Fruit fly (Drosophila melanogaster) whole organism, prepupa: ENCODE measurements around the gene ebd1.

ENCODE experiments used
- Blimp-1 ChIP-seq: fragments of 200-800 bp; sonication (Bioruptor generic); optimal IDR thresholded peaks from 3 replicates; lab custom pipeline; 2017; ENCODE audit warnings: missing biosample characterization, missing genetic modification characterization, mild to moderate bottlenecking, moderate library complexity, missing genetic modification reagents
- CG10631 ChIP-seq: fragments of 200-800 bp; sonication (Bioruptor generic); optimal IDR thresholded peaks from 2 replicates; lab custom pipeline; 2016; ENCODE audit warnings: missing biosample characterization, missing genetic modification characterization
- CG11294 ChIP-seq: fragments of 200-800 bp; sonication (Bioruptor generic); IDR thresholded peaks from 2 replicates; pipeline ENCODE4 v1.3.6; 2022; ENCODE audit warnings: missing biosample characterization, missing genetic modification characterization
- CG11762 ChIP-seq: fragments of 200-800 bp; sonication (Bioruptor generic); optimal IDR thresholded peaks from 3 replicates; lab custom pipeline; 2016; ENCODE audit warnings: missing biosample characterization, missing genetic modification characterization; ENCODE audit not compliant: insufficient read depth
- CG11902 ChIP-seq: fragments of 200-800 bp; sonication (Bioruptor generic); optimal IDR thresholded peaks from 3 replicates; lab custom pipeline; 2016; ENCODE audit warnings: missing biosample characterization, missing genetic modification characterization
- CG15336 ChIP-seq: fragments of 200-800 bp; sonication (Bioruptor generic); IDR thresholded peaks from 2 replicates; pipeline ENCODE4 v1.3.6; 2022; ENCODE audit warnings: missing biosample characterization, missing genetic modification characterization
- CG1621 ChIP-seq: fragments of 200-800 bp; sonication (Bioruptor generic); optimal IDR thresholded peaks from 3 replicates; lab custom pipeline; 2018; ENCODE audit warnings: missing biosample characterization, mild to moderate bottlenecking, missing genetic modification characterization
- CG3032 ChIP-seq: fragments of 200-800 bp; optimal IDR thresholded peaks from 2 replicates; lab custom pipeline; 2019; ENCODE audit warnings: missing biosample characterization, mild to moderate bottlenecking, missing genetic modification characterization, moderate library complexity
- CG34406 ChIP-seq: fragments of 200-800 bp; sonication (Bioruptor generic); optimal IDR thresholded peaks from 3 replicates; lab custom pipeline; 2016; ENCODE audit warnings: missing biosample characterization, missing genetic modification characterization
- CG3919 ChIP-seq: fragments of 200-800 bp; sonication (Bioruptor generic); optimal IDR thresholded peaks from 3 replicates; lab custom pipeline; 2016; ENCODE audit warnings: missing biosample characterization, missing genetic modification characterization
- CG6163 ChIP-seq: fragments of 200-800 bp; sonication (Bioruptor generic); IDR thresholded peaks from 3 replicates; pipeline ENCODE4 v1.3.6; 2022; ENCODE audit warnings: missing biosample characterization, missing genetic modification characterization
- CG6276 ChIP-seq: fragments of 200-800 bp; sonication (Bioruptor generic); optimal IDR thresholded peaks from 2 replicates; lab custom pipeline; 2017; ENCODE audit warnings: missing biosample characterization, mild to moderate bottlenecking, missing genetic modification characterization
- CG6808 ChIP-seq: fragments of 200-800 bp; sonication (Bioruptor generic); optimal IDR thresholded peaks from 3 replicates; lab custom pipeline; 2017; ENCODE audit warnings: missing biosample characterization, missing genetic modification characterization, mild to moderate bottlenecking, moderate library complexity, missing genetic modification reagents
- CG6854 ChIP-seq: fragments of 200-800 bp; sonication (Bioruptor generic); optimal IDR thresholded peaks from 2 replicates; lab custom pipeline; 2017; ENCODE audit warnings: missing biosample characterization, mild to moderate bottlenecking, missing genetic modification characterization
- CG8119 ChIP-seq: fragments of 200-800 bp; sonication (Bioruptor generic); IDR thresholded peaks from 3 replicates; pipeline ENCODE4 v1.3.6; 2022; ENCODE audit warnings: missing biosample characterization, missing genetic modification characterization
- CG8319 ChIP-seq: fragments of 200-800 bp; sonication (Bioruptor generic); optimal IDR thresholded peaks from 3 replicates; lab custom pipeline; 2016; ENCODE audit warnings: missing biosample characterization, missing genetic modification characterization
- Eip75B ChIP-seq: fragments of 200-800 bp; sonication (Bioruptor generic); optimal IDR thresholded peaks from 3 replicates; lab custom pipeline; 2016; ENCODE audit warnings: missing biosample characterization, missing genetic modification characterization
- Eip78C ChIP-seq: fragments of 200-800 bp; sonication (Bioruptor generic); peaks from one replicate; lab custom pipeline; 2016; ENCODE audit warnings: missing biosample characterization, missing genetic modification characterization
- Eip93F ChIP-seq: fragments of 200-800 bp; sonication (Bioruptor generic); optimal IDR thresholded peaks from 2 replicates; lab custom pipeline; 2016; ENCODE audit warnings: missing biosample characterization, mild to moderate bottlenecking, missing genetic modification characterization
- Ets21C ChIP-seq: fragments of 200-800 bp; sonication (Bioruptor generic); optimal IDR thresholded peaks from 3 replicates; lab custom pipeline; 2016; ENCODE audit warnings: missing biosample characterization, missing genetic modification characterization
- Ets96B ChIP-seq: fragments of 200-800 bp; optimal IDR thresholded peaks from 2 replicates; lab custom pipeline; 2019; ENCODE audit warnings: missing biosample characterization, mild to moderate bottlenecking, missing genetic modification characterization, moderate library complexity
- Gug ChIP-seq: fragments of 200-800 bp; sonication (Bioruptor generic); IDR thresholded peaks from 2 replicates; pipeline ENCODE4 v1.3.6; 2022; ENCODE audit warnings: missing biosample characterization, missing genetic modification characterization
- Hr38 ChIP-seq: sonication (Bioruptor generic); optimal IDR thresholded peaks from 2 replicates; lab custom pipeline; 2016; ENCODE audit warnings: missing biosample characterization, missing genetic modification characterization
- Hr39 ChIP-seq: fragments of 200-800 bp; sonication (Bioruptor generic); optimal IDR thresholded peaks from 2 replicates; lab custom pipeline; 2016; ENCODE audit warnings: missing biosample characterization, missing genetic modification characterization
- Hr4 ChIP-seq: fragments of 200-800 bp; sonication (Bioruptor generic); optimal IDR thresholded peaks from 3 replicates; lab custom pipeline; 2016; ENCODE audit warnings: missing biosample characterization, missing genetic modification characterization
- Lpt ChIP-seq: fragments of 200-800 bp; sonication (Bioruptor generic); optimal IDR thresholded peaks from 3 replicates; lab custom pipeline; 2016; ENCODE audit warnings: missing biosample characterization, missing genetic modification characterization
- Met ChIP-seq: fragments of 200-800 bp; sonication (Bioruptor generic); optimal IDR thresholded peaks from 3 replicates; lab custom pipeline; 2016; ENCODE audit warnings: missing biosample characterization, missing genetic modification characterization
- OdsH ChIP-seq: fragments of 200-800 bp; sonication (Bioruptor generic); optimal IDR thresholded peaks from 3 replicates; lab custom pipeline; 2016; ENCODE audit warnings: missing biosample characterization, missing genetic modification characterization
- Smox ChIP-seq: fragments of 200-800 bp; sonication (Bioruptor generic); optimal IDR thresholded peaks from 3 replicates; lab custom pipeline; 2016; ENCODE audit warnings: missing biosample characterization, missing genetic modification characterization
- Sox102F ChIP-seq: fragments of 200-800 bp; sonication (Bioruptor generic); optimal IDR thresholded peaks from 2 replicates; lab custom pipeline; 2016; ENCODE audit warnings: missing biosample characterization, mild to moderate bottlenecking, missing genetic modification characterization
- Sox14 ChIP-seq: fragments of 200-800 bp; sonication (Bioruptor generic); optimal IDR thresholded peaks from 3 replicates; lab custom pipeline; 2016; ENCODE audit warnings: missing biosample characterization, missing genetic modification characterization
- Sox15 ChIP-seq: fragments of 200-800 bp; sonication (Bioruptor generic); optimal IDR thresholded peaks from 3 replicates; lab custom pipeline; 2016; ENCODE audit warnings: missing biosample characterization, missing genetic modification characterization
- achi ChIP-seq: fragments of 200-800 bp; sonication (Bioruptor generic); optimal IDR thresholded peaks from 3 replicates; lab custom pipeline; 2016; ENCODE audit warnings: missing biosample characterization, missing genetic modification characterization
- dac ChIP-seq: fragments of 200-800 bp; sonication (Bioruptor generic); optimal IDR thresholded peaks from 2 replicates; lab custom pipeline; 2017; ENCODE audit warnings: missing biosample characterization, mild to moderate bottlenecking, missing genetic modification characterization
- dsx ChIP-seq: fragments of 200-800 bp; optimal IDR thresholded peaks from 3 replicates; lab custom pipeline; 2019; ENCODE audit warnings: missing biosample characterization, mild to moderate bottlenecking, missing genetic modification characterization, moderate library complexity; ENCODE audit not compliant: poor library complexity, severe bottlenecking
- eg ChIP-seq: fragments of 200-800 bp; sonication (Bioruptor generic); IDR thresholded peaks from 3 replicates; pipeline ENCODE4 v1.3.6; 2022; ENCODE audit warnings: missing biosample characterization, missing genetic modification characterization
- esn ChIP-seq: fragments of 200-800 bp; sonication (Bioruptor generic); optimal IDR thresholded peaks from 2 replicates; lab custom pipeline; 2016; ENCODE audit warnings: missing biosample characterization, mild to moderate bottlenecking, missing genetic modification characterization, moderate library complexity
- fd59A ChIP-seq: fragments of 200-800 bp; sonication (Bioruptor generic); optimal IDR thresholded peaks from 2 replicates; lab custom pipeline; 2017; ENCODE audit warnings: missing biosample characterization, mild to moderate bottlenecking, missing genetic modification characterization, missing genetic modification reagents
- fd85E ChIP-seq: fragments of 200-800 bp; sonication (Bioruptor generic); optimal IDR thresholded peaks from 3 replicates; lab custom pipeline; 2016; ENCODE audit warnings: missing biosample characterization, missing genetic modification characterization
- fkh ChIP-seq: fragments of 200-800 bp; sonication (Bioruptor generic); optimal IDR thresholded peaks from 3 replicates; lab custom pipeline; 2017; ENCODE audit warnings: missing biosample characterization, mild to moderate bottlenecking, missing genetic modification characterization, moderate library complexity
- lz ChIP-seq: fragments of 200-800 bp; sonication (Bioruptor generic); optimal IDR thresholded peaks from 3 replicates; lab custom pipeline; 2016; ENCODE audit warnings: missing biosample characterization, missing genetic modification characterization
- net ChIP-seq: fragments of 200-800 bp; sonication (Bioruptor generic); optimal IDR thresholded peaks from 3 replicates; lab custom pipeline; 2016; ENCODE audit warnings: missing biosample characterization, missing genetic modification characterization
- pdm3 ChIP-seq: fragments of 200-800 bp; sonication (Bioruptor generic); optimal IDR thresholded peaks from 3 replicates; lab custom pipeline; 2016; ENCODE audit warnings: missing biosample characterization, missing genetic modification characterization
- spab ChIP-seq: fragments of 200-800 bp; sonication (Bioruptor generic); optimal IDR thresholded peaks from 2 replicates; lab custom pipeline; 2017; ENCODE audit warnings: missing biosample characterization, mild to moderate bottlenecking, missing genetic modification characterization, missing genetic modification reagents
- ss ChIP-seq, 2 experiments: fragments of 200-800 bp; sonication (Bioruptor generic); optimal IDR thresholded peaks; 2 replicates in 1 of 2; 3 replicates in 1 of 2; lab custom pipeline; 2017 to 2018; ENCODE audit warnings: mild to moderate bottlenecking in 2 of 2, missing biosample characterization in 2 of 2, missing genetic modification characterization in 2 of 2, moderate library complexity in 1 of 2
- svp ChIP-seq: fragments of 200-800 bp; sonication (Bioruptor generic); peaks from one replicate; lab custom pipeline; 2016; ENCODE audit warnings: missing biosample characterization, missing genetic modification characterization
- topi ChIP-seq: fragments of 200-800 bp; sonication (Bioruptor generic); optimal IDR thresholded peaks from 3 replicates; lab custom pipeline; 2016; ENCODE audit warnings: missing biosample characterization, missing genetic modification characterization

ebd1 gene

dm6 chr3L:663880-664279, 21.5 kb downstream of the ebd1 start (continued):
- TF ChIP-seq fkh (no peak), CG8319 (GFP tag; lab: Kevin White, UChicago) (peak; percentile 50), Ets96B (tag; lab: Kevin White, UChicago) (peak; percentile 50), CG1621 (tag; lab: Kevin White, UChicago) (no peak), Smox (GFP tag; lab: Kevin White, UChicago) (peak; percentile 81), CG6163 (GFP tag; lab: Robert Waterston, UW) (peak; percentile 80), Blimp-1 (GFP tag; lab: Kevin White, UChicago) (peak; percentile 63), dac (GFP tag; lab: Kevin White, UChicago) (no peak), CG11294 (GFP tag; lab: Robert Waterston, UW) (no peak), Hr4 (GFP tag; lab: Kevin White, UChicago) (peak; percentile 29)

- TF ChIP-seq Eip75B (GFP tag; lab: Kevin White, UChicago) (peak; percentile 69), Hr39 (GFP tag; lab: Kevin White, UChicago) (peak; percentile 66), topi (GFP tag; lab: Kevin White, UChicago) (peak; percentile 68), Hr38 (GFP tag; lab: Kevin White, UChicago) (no peak), OdsH (GFP tag; lab: Kevin White, UChicago) (peak; percentile 53), Lpt (no peak), fd85E (GFP tag; lab: Kevin White, UChicago) (no peak), svp (peak; percentile 83), CG10631 (GFP tag; lab: Kevin White, UChicago) (peak; percentile 63), Sox102F (peak; percentile 55), Ets21C (GFP tag; lab: Kevin White, UChicago) (peak; percentile 61), Blimp-1 (GFP tag; lab: Kevin White, UChicago) (peak; percentile 2), CG1621 (tag; lab: Kevin White, UChicago) (peak; percentile 59), dac (GFP tag; lab: Kevin White, UChicago) (no peak), fd59A (peak; percentile 58), Ets96B (tag; lab: Kevin White, UChicago) (peak; percentile 76), CG3919 (GFP tag; lab: Kevin White, UChicago) (peak; percentile 68), CG11902 (GFP tag; lab: Kevin White, UChicago) (peak; percentile 24), lz (GFP tag; lab: Kevin White, UChicago) (peak; percentile 73), CG3032 (tag; lab: Kevin White, UChicago) (peak; percentile 72), CG11294 (GFP tag; lab: Robert Waterston, UW) (no peak), Gug (no peak), CG15336 (0 out of 2 replicates have a peak, but pooled peaks have one; percentile 26), CG8319 (GFP tag; lab: Kevin White, UChicago) (no peak), Smox (GFP tag; lab: Kevin White, UChicago) (peak; percentile 65), CG6854 (GFP tag; lab: Kevin White, UChicago) (peak; percentile 11), CG34406 (peak; percentile 58), dsx (GFP tag; lab: Kevin White, UChicago) (peak; percentile 55), CG6276 (GFP tag; lab: Kevin White, UChicago) (no peak), Met (GFP tag; lab: Kevin White, UChicago) (peak; percentile 81), Eip78C (GFP tag; lab: Kevin White, UChicago) (peak; percentile 89), Eip93F (GFP tag; lab: Kevin White, UChicago) (no peak), spab (GFP tag; lab: Kevin White, UChicago) (peak; percentile 64), eg (GFP tag; lab: Robert Waterston, UW) (peak; percentile 25; the same call in 1 of the 3 replicates), CG11762 (GFP tag; lab: Kevin White, UChicago) (peak; percentile 28), net (GFP tag; lab: Kevin White, UChicago) (peak; percentile 27), pdm3 (peak; percentile 53), achi (GFP tag; lab: Kevin White, UChicago) (peak; percentile 62), CG8119 (GFP tag; lab: Robert Waterston, UW) (peak; percentile 30; the same call in 1 of the 3 replicates), CG6163 (GFP tag; lab: Robert Waterston, UW) (peak; percentile 81), esn (GFP tag; lab: Kevin White, UChicago) (peak; percentile 78), Sox15 (GFP tag; lab: Kevin White, UChicago) (no peak), ss (GFP tag; optimal IDR thresholded peaks at IDR 0.05; lab: Kevin White, UChicago) (peak; percentile 11 to 37), Sox14 (GFP tag; lab: Kevin White, UChicago) (peak; percentile 65), CG6808 (GFP tag; lab: Kevin White, UChicago) (peak; percentile 61)
Measured at dm6 chr3L:660314-661075, 24.9 kb downstream of the ebd1 start.
